Worm (Caenorhabditis elegans) whole organism, L1 larva: ENCODE measurements around the gene F22E5.7.

Experiments
- aly-2 ChIP-seq: fragments of 150-350 bp; optimal IDR thresholded peaks from 2 replicates; lab custom pipeline; 2014; ENCODE audit warnings: missing biosample characterization, missing genetic modification characterization
- ama-1 ChIP-seq: fragments of 150-350 bp; optimal IDR thresholded peaks from 2 replicates; lab custom pipeline; 2014
- ceh-63 ChIP-seq: fragments of 200-800 bp; sonication (Bioruptor generic); optimal IDR thresholded peaks from 2 replicates; lab custom pipeline; 2018; ENCODE audit warnings: mild to moderate bottlenecking, missing genetic modification characterization, missing compliant biosample characterization
- ceh-88 ChIP-seq: fragments of 200-800 bp; sonication (Bioruptor generic); IDR thresholded peaks from 2 replicates; pipeline ENCODE4 v1.3.6; 2022; ENCODE audit warnings: missing genetic modification characterization, missing compliant biosample characterization
- ceh-90 ChIP-seq: sonication (generic microtip); optimal IDR thresholded peaks from 2 replicates; lab custom pipeline; 2016; ENCODE audit warnings: missing genetic modification characterization, missing compliant biosample characterization
- dpl-1 ChIP-seq, 3 experiments: fragments of 150-350 bp in 2 of 3; sonication (generic microtip) in 1 of 3; optimal IDR thresholded peaks; 2 replicates each; lab custom pipeline; 2014 to 2017; ENCODE audit warnings: missing biosample characterization in 3 of 3, missing genetic modification characterization in 3 of 3, missing genetic modification reagents in 3 of 3
- efl-1 ChIP-seq, 4 experiments: fragments of 150-350 bp; optimal IDR thresholded peaks in 3 of 4; peaks in 1 of 4; 1 replicate in 1 of 4; 2 replicates in 3 of 4; lab custom pipeline; 2014; ENCODE audit warnings: missing biosample characterization in 2 of 4, missing genetic modification characterization in 2 of 4, missing genetic modification reagents in 2 of 4
- egl-27 ChIP-seq, 2 experiments: fragments of 150-350 bp in 1 of 2; sonication (generic microtip); optimal IDR thresholded peaks; 3 replicates each; lab custom pipeline; 2017 to 2018; ENCODE audit warnings: missing biosample characterization in 2 of 2, missing genetic modification characterization in 2 of 2, missing genetic modification reagents in 2 of 2
- fkh-10 ChIP-seq: sonication (generic microtip); optimal IDR thresholded peaks from 2 replicates; lab custom pipeline; 2017; ENCODE audit warnings: missing biosample characterization, missing genetic modification reagents, missing genetic modification characterization
- fkh-8 ChIP-seq: sonication (generic microtip); optimal IDR thresholded peaks from 2 replicates; lab custom pipeline; 2016; ENCODE audit warnings: mild to moderate bottlenecking, missing genetic modification characterization, missing compliant biosample characterization
- hlh-17 ChIP-seq: fragments of 200-800 bp; sonication (Bioruptor generic); optimal IDR thresholded peaks from 2 replicates; lab custom pipeline; 2018; ENCODE audit warnings: missing genetic modification characterization, mild to moderate bottlenecking, missing compliant biosample characterization, moderate library complexity, borderline replicate concordance
- hpl-2 ChIP-seq: fragments of 150-350 bp; optimal IDR thresholded peaks from 2 replicates; lab custom pipeline; 2014; ENCODE audit warnings: missing biosample characterization, missing genetic modification reagents, missing genetic modification characterization
- irx-1 ChIP-seq: sonication (generic microtip); optimal IDR thresholded peaks from 2 replicates; lab custom pipeline; 2016; ENCODE audit warnings: missing genetic modification characterization, missing compliant biosample characterization
- lin-13 ChIP-seq: fragments of 150-350 bp; optimal IDR thresholded peaks from 2 replicates; lab custom pipeline; 2014; ENCODE audit warnings: missing biosample characterization, missing genetic modification reagents, missing genetic modification characterization
- lin-14 ChIP-seq: fragments of 200-800 bp; sonication (Bioruptor generic); optimal IDR thresholded peaks from 2 replicates; lab custom pipeline; 2018; ENCODE audit warnings: mild to moderate bottlenecking, missing genetic modification characterization, moderate library complexity, missing compliant biosample characterization
- lin-15B ChIP-seq: fragments of 150-350 bp; sonication (generic microtip); optimal IDR thresholded peaks from 3 replicates; lab custom pipeline; 2014; ENCODE audit warnings: missing biosample characterization, missing genetic modification characterization
- lin-35 ChIP-seq, 2 experiments: fragments of 150-350 bp; optimal IDR thresholded peaks; 2 replicates each; lab custom pipeline; 2014; ENCODE audit warnings: missing biosample characterization in 2 of 2, missing genetic modification characterization in 2 of 2, missing genetic modification reagents in 2 of 2
- lin-39 ChIP-seq: fragments of 150-350 bp; optimal IDR thresholded peaks from 2 replicates; lab custom pipeline; 2014; ENCODE audit warnings: missing biosample characterization, missing genetic modification reagents, missing genetic modification characterization
- lir-3 ChIP-seq: sonication (generic microtip); optimal IDR thresholded peaks from 2 replicates; lab custom pipeline; 2016; ENCODE audit warnings: mild to moderate bottlenecking, missing genetic modification characterization, moderate library complexity, missing compliant biosample characterization; ENCODE audit not compliant: poor library complexity
- lsy-2 ChIP-seq, 2 experiments: fragments of 150-350 bp; optimal IDR thresholded peaks; 2 replicates each; lab custom pipeline; 2014; ENCODE audit warnings: missing biosample characterization in 2 of 2, missing genetic modification characterization in 2 of 2
- mab-9 ChIP-seq: fragments of 200-800 bp; sonication (Bioruptor generic); IDR thresholded peaks from 2 replicates; pipeline ENCODE4 v1.3.6; 2022; ENCODE audit warnings: missing genetic modification reagents, missing genetic modification characterization, missing compliant biosample characterization
- mep-1 ChIP-seq: fragments of 150-350 bp; optimal IDR thresholded peaks from 2 replicates; lab custom pipeline; 2014; ENCODE audit warnings: missing biosample characterization, missing genetic modification characterization
- nhr-11 ChIP-seq: fragments of 150-350 bp; optimal IDR thresholded peaks from 2 replicates; lab custom pipeline; 2014; ENCODE audit warnings: missing biosample characterization, missing genetic modification characterization
- nhr-12 ChIP-seq: sonication (generic microtip); optimal IDR thresholded peaks from 2 replicates; lab custom pipeline; 2017; ENCODE audit warnings: missing biosample characterization, missing genetic modification characterization
- nhr-19 ChIP-seq: fragments of 200-800 bp; sonication (Bioruptor generic); conservative IDR thresholded peaks from 2 replicates; pipeline ENCODE4 v1.3.6; 2022; ENCODE audit warnings: missing genetic modification characterization, missing compliant biosample characterization
- nhr-20 ChIP-seq: sonication (generic microtip); optimal IDR thresholded peaks from 2 replicates; lab custom pipeline; 2016; ENCODE audit warnings: mild to moderate bottlenecking, missing genetic modification characterization, missing compliant biosample characterization
- nhr-47 ChIP-seq: sonication (generic microtip); optimal IDR thresholded peaks from 2 replicates; lab custom pipeline; 2016; ENCODE audit warnings: mild to moderate bottlenecking, missing genetic modification characterization, moderate library complexity, missing compliant biosample characterization
- nhr-71 ChIP-seq: sonication (generic microtip); optimal IDR thresholded peaks from 2 replicates; lab custom pipeline; 2016; ENCODE audit warnings: mild to moderate bottlenecking, missing genetic modification characterization, moderate library complexity, missing compliant biosample characterization
- nhr-84 ChIP-seq: sonication (generic microtip); optimal IDR thresholded peaks from 2 replicates; lab custom pipeline; 2017; ENCODE audit warnings: missing biosample characterization, missing genetic modification characterization
- nhr-85 ChIP-seq: sonication (generic microtip); peaks from one replicate; lab custom pipeline; 2016; ENCODE audit warnings: missing genetic modification characterization, inconsistent platforms, missing compliant biosample characterization
- pag-3 ChIP-seq: sonication (generic microtip); optimal IDR thresholded peaks from 2 replicates; lab custom pipeline; 2017; ENCODE audit warnings: missing genetic modification characterization, mild to moderate bottlenecking, missing compliant biosample characterization, antibody characterized with exemption, borderline replicate concordance; ENCODE audit not compliant: insufficient read depth
- rnt-1 ChIP-seq: sonication (generic microtip); optimal IDR thresholded peaks from 2 replicates; lab custom pipeline; 2016; ENCODE audit warnings: mild to moderate bottlenecking, missing genetic modification characterization, moderate library complexity, missing compliant biosample characterization
- skn-1 ChIP-seq: fragments of 150-350 bp; optimal IDR thresholded peaks from 2 replicates; lab custom pipeline; 2014; ENCODE audit warnings: missing biosample characterization, missing genetic modification characterization
- snpc-4 ChIP-seq: fragments of 150-350 bp; optimal IDR thresholded peaks from 2 replicates; lab custom pipeline; 2014; ENCODE audit warnings: missing biosample characterization, missing genetic modification characterization
- snu-23 ChIP-seq: sonication (generic microtip); optimal IDR thresholded peaks from 2 replicates; lab custom pipeline; 2016; ENCODE audit warnings: missing genetic modification characterization, missing compliant biosample characterization
- sox-4 ChIP-seq: sonication (generic microtip); optimal IDR thresholded peaks from 2 replicates; lab custom pipeline; 2016; ENCODE audit warnings: missing genetic modification characterization, missing compliant biosample characterization
- sptf-1 ChIP-seq: fragments of 150-350 bp; optimal IDR thresholded peaks from 2 replicates; lab custom pipeline; 2014; ENCODE audit warnings: missing biosample characterization, missing genetic modification characterization
- swsn-7 ChIP-seq: sonication (generic microtip); optimal IDR thresholded peaks from 2 replicates; lab custom pipeline; 2016; ENCODE audit warnings: missing genetic modification characterization, missing compliant biosample characterization
- unc-130 ChIP-seq: fragments of 150-350 bp; optimal IDR thresholded peaks from 2 replicates; lab custom pipeline; 2017; ENCODE audit warnings: missing biosample characterization, missing genetic modification characterization, inconsistent platforms
- unc-62 ChIP-seq: fragments of 150-350 bp; optimal IDR thresholded peaks from 2 replicates; lab custom pipeline; 2014; ENCODE audit warnings: missing biosample characterization, missing genetic modification reagents, missing genetic modification characterization
- vab-15 ChIP-seq: sonication (generic microtip); optimal IDR thresholded peaks from 2 replicates; lab custom pipeline; 2017; ENCODE audit warnings: missing genotype, mild to moderate bottlenecking, missing genetic modification characterization, missing compliant biosample characterization
- xbp-1 ChIP-seq: sonication (generic microtip); optimal IDR thresholded peaks from 2 replicates; lab custom pipeline; 2016; ENCODE audit warnings: missing genetic modification characterization, missing compliant biosample characterization
- zag-1 ChIP-seq: fragments of 150-350 bp; optimal IDR thresholded peaks from 2 replicates; lab custom pipeline; 2014; ENCODE audit warnings: missing biosample characterization, missing genetic modification characterization
- zip-4 ChIP-seq: fragments of 200-800 bp; sonication (Bioruptor generic); optimal IDR thresholded peaks from 2 replicates; lab custom pipeline; 2018; ENCODE audit warnings: mild to moderate bottlenecking, missing genetic modification characterization, moderate library complexity, missing compliant biosample characterization
- ztf-11 ChIP-seq, 2 experiments: sonication (generic microtip); optimal IDR thresholded peaks; 2 replicates each; lab custom pipeline; 2016 to 2017; ENCODE audit warnings: missing genetic modification characterization in 2 of 2, missing biosample characterization in 1 of 2, missing compliant biosample characterization in 1 of 2

Gene F22E5.7

DNA sequence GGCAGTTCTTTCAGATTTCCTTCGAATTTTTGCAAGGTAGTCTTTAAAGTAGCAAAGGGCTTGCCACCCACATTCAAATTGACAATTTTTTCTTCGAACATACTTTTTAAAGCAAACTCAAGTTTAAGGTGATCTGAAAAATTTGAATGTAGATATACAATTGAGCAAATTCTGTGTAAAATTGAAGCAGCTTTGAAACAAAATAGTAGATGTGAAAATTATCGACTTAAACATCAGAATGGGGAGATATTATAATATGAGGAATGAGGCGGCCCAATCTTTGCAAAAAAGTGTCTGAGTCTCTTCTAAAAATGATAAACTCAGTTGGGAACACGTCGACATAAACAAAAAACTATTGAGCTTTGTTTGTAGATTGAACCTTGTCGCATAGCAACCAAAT is 2.6 kb downstream of the F22E5.7 start, which contains the start of gene F22E5.11:
TSS of gene F22E5.11 (minus strand) at position 101 of the 400 bp plus-strand sequence.
- TF ChIP-seq ztf-11 (tag; optimal IDR thresholded peaks at IDR 0.05; lab: Kevin White, UChicago) (no peak), rnt-1 (tag; lab: Kevin White, UChicago) (no peak), lsy-2 (tag; optimal IDR thresholded peaks at IDR 0.05; lab: Kevin White, UChicago) (no peak), ceh-88 (GFP tag; lab: Robert Waterston, UW) (no peak), sptf-1 (no peak), ceh-90 (tag; lab: Kevin White, UChicago) (no peak)
- TF ChIP-seq, all 84 proteins: peak for 0

DNA sequence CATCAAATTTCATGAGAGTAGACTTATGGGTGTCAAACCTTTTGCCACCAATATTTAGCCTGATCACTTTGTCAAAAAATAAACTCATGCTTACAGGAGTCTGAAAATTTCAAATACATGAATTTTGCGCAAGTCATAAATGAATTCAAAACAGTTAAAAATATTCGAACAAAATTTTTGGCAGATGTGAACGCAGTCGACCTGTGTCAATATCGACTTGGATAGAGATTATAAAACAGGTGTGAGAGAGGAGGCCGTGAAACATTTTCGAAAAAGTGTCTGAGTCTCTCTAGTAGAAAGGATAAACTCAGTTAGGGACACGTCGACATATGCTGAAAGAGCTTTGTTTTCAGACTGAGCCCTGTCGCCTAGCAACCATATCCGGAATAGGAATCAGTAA is 4.9 kb downstream of the F22E5.7 start, which contains the start of gene F22E5.12:
TSS of gene F22E5.12 (minus strand) at position 101 of the 400 bp plus-strand sequence.
- peak; percentile 2 for TF ChIP-seq xbp-1 (tag; lab: Kevin White, UChicago)

DNA sequence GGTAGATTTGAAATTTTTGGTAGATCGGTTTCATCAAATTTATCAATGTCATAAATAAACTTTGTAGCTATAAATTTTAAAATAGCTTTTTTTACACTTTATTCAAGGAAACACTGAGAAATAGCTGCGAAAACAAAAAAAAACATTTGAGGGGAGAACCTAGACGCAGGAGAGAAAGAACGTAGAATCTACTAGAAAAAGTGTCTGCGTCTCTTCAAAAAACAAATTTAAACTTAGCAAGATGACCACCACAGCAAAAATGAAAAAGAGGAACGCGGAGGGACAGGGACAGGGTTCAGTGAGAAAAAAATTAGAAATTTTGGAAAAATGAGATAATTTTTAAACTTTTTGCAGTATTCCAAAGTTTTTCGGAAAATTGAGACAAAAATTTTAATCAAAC is 7.1 kb downstream of the F22E5.7 start:
- TF ChIP-seq efl-1 (optimal IDR thresholded peaks at IDR 0.05; lab: Kevin White, UChicago): peak; percentile 50 to 61
- TF ChIP-seq efl-1 (GFP tag; optimal IDR thresholded peaks at IDR 0.05 in 1 of 2; lab: Kevin White, UChicago): peak; percentile 34 to 67
- TF ChIP-seq pag-3: no peak
- TF ChIP-seq lin-39 (tag; lab: Kevin White, UChicago): no peak
- TF ChIP-seq zip-4: no peak
- TF ChIP-seq snu-23: peak; percentile 68
- TF ChIP-seq hpl-2 (GFP tag; lab: Kevin White, UChicago): no peak
- TF ChIP-seq dpl-1 (GFP tag; optimal IDR thresholded peaks at IDR 0.05; lab: Kevin White, UChicago): peak; percentile 9 to 54 (median 35)
- peak; percentile 47 for TF ChIP-seq nhr-85 (tag; lab: Kevin White, UChicago)
- peak; percentile 38 for TF ChIP-seq lin-13 (GFP tag; lab: Kevin White, UChicago)
- TF ChIP-seq mab-9: no peak
- no peak for TF ChIP-seq unc-62 (GFP tag; lab: Kevin White, UChicago)
- TF ChIP-seq snpc-4 (tag; lab: Kevin White, UChicago): no peak
- peak; percentile 49 for TF ChIP-seq nhr-20 (tag; lab: Kevin White, UChicago)
- TF ChIP-seq lin-35 (GFP tag; optimal IDR thresholded peaks at IDR 0.05; lab: Kevin White, UChicago): peak; percentile 5 to 11
- TF ChIP-seq nhr-47 (tag; lab: Kevin White, UChicago): peak; percentile 33
- TF ChIP-seq swsn-7 (tag; lab: Kevin White, UChicago): peak; percentile 47
- no peak for TF ChIP-seq lir-3 (tag; lab: Kevin White, UChicago)
- peak; percentile 26 to 51 for TF ChIP-seq lsy-2 (tag; optimal IDR thresholded peaks at IDR 0.05; lab: Kevin White, UChicago)
- peak; percentile 27 for TF ChIP-seq skn-1 (tag; lab: Kevin White, UChicago)
- TF ChIP-seq nhr-19 (GFP tag; lab: Robert Waterston, UW): 0 out of 2 replicates have a peak, but pooled peaks have one; percentile 9
- TF ChIP-seq nhr-71: peak; percentile 61
- TF ChIP-seq rnt-1 (tag; lab: Kevin White, UChicago): peak; percentile 48
- peak; percentile 52 for TF ChIP-seq fkh-8
- peak; percentile 44 for TF ChIP-seq mep-1 (tag; lab: Kevin White, UChicago)
- peak; percentile 76 for TF ChIP-seq lin-14
- TF ChIP-seq xbp-1 (tag; lab: Kevin White, UChicago): peak; percentile 21

- TF ChIP-seq sptf-1 (no peak), vab-15 (tag; lab: Kevin White, UChicago) (no peak), zag-1 (no peak), ama-1 (lab: Kevin White, UChicago) (no peak)
Observed at ce11 chrII:2649539-2649938, 7.7 kb downstream of the F22E5.7 start, which contains the start of the genes F22E5.13 and F22E5.6. Gene F22E5.13 (minus strand): TSS chrII:2649639. Gene F22E5.6 (plus strand): TSS chrII:2649835.

ce11 chrII:2656606-2657005 is 14.7 kb downstream of the F22E5.7 start, which contains the start of gene sri-47:
Gene sri-47 (plus strand): TSS chrII:2656906.
- TF ChIP-seq aly-2 (tag; lab: Kevin White, UChicago) (no peak), fkh-10 (GFP tag; lab: Kevin White, UChicago) (no peak), nhr-12 (tag; lab: Kevin White, UChicago) (no peak), hlh-17 (GFP tag; lab: Kevin White, UChicago) (no peak), skn-1 (tag; lab: Kevin White, UChicago) (no peak), irx-1 (no peak), pag-3 (no peak), ceh-63 (GFP tag; lab: Kevin White, UChicago) (no peak), unc-130 (no peak), nhr-19 (GFP tag; lab: Robert Waterston, UW) (no peak), nhr-84 (tag; lab: Kevin White, UChicago) (no peak), lin-15B (tag; lab: Kevin White, UChicago) (no peak), egl-27 (tag; optimal IDR thresholded peaks at IDR 0.05; lab: Kevin White, UChicago) (no peak), ztf-11 (tag; optimal IDR thresholded peaks at IDR 0.05; lab: Kevin White, UChicago) (no peak), sox-4 (tag; lab: Kevin White, UChicago) (no peak), nhr-11 (no peak), ceh-90 (tag; lab: Kevin White, UChicago) (no peak)
